Fruit fly (Drosophila melanogaster) whole organism, adult: Measurements from ENCODE around the gene Tip60.
A peak's percentile ranks its signal among the peaks of the same experiment; 100 is the strongest.

Experiments
- CG14711 ChIP-seq: fragments of 200-800 bp; sonication (Bioruptor generic); optimal IDR thresholded peaks from 2 replicates; lab custom pipeline; 2018; ENCODE audit warnings: missing biosample characterization, mild to moderate bottlenecking, missing genetic modification characterization, moderate library complexity
- CG1620 ChIP-seq: fragments of 200-800 bp; sonication (Bioruptor generic); optimal IDR thresholded peaks from 2 replicates; lab custom pipeline; 2016; ENCODE audit warnings: missing biosample characterization, missing genetic modification characterization
- CG33017 ChIP-seq: fragments of 200-800 bp; sonication (Bioruptor generic); optimal IDR thresholded peaks from 2 replicates; lab custom pipeline; 2018; ENCODE audit warnings: missing biosample characterization, mild to moderate bottlenecking, missing genetic modification characterization, moderate library complexity
- CG5204 ChIP-seq: fragments of 200-800 bp; sonication (Bioruptor generic); optimal IDR thresholded peaks from 2 replicates; lab custom pipeline; 2016; ENCODE audit warnings: missing biosample characterization, missing genetic modification characterization
- CG7045 ChIP-seq: fragments of 200-800 bp; sonication (Bioruptor generic); optimal IDR thresholded peaks from 2 replicates; lab custom pipeline; 2017; ENCODE audit warnings: missing biosample characterization, mild to moderate bottlenecking, missing genetic modification characterization
- CG7101 ChIP-seq: fragments of 200-800 bp; sonication (Bioruptor generic); optimal IDR thresholded peaks from 2 replicates; lab custom pipeline; 2018; ENCODE audit warnings: missing biosample characterization, mild to moderate bottlenecking, missing genetic modification characterization, moderate library complexity
- Clk ChIP-seq: fragments of 200-800 bp; sonication (Bioruptor generic); optimal IDR thresholded peaks from 2 replicates; lab custom pipeline; 2017; ENCODE audit warnings: missing biosample characterization, missing genetic modification characterization
- Crg-1 ChIP-seq: fragments of 200-800 bp; sonication (Bioruptor generic); optimal IDR thresholded peaks from 2 replicates; lab custom pipeline; 2016; ENCODE audit warnings: missing biosample characterization, missing genetic modification characterization
- Mnt ChIP-seq: fragments of 200-800 bp; sonication (Bioruptor generic); optimal IDR thresholded peaks from 2 replicates; lab custom pipeline; 2016; ENCODE audit warnings: missing biosample characterization, mild to moderate bottlenecking, missing genetic modification characterization
- bab1 ChIP-seq: fragments of 200-800 bp; sonication (Bioruptor generic); optimal IDR thresholded peaks from 3 replicates; lab custom pipeline; 2019; ENCODE audit warnings: missing biosample characterization, mild to moderate bottlenecking, missing genetic modification characterization, moderate library complexity
- cic ChIP-seq: fragments of 200-800 bp; sonication (Bioruptor generic); optimal IDR thresholded peaks from 2 replicates; lab custom pipeline; 2017; ENCODE audit warnings: missing biosample characterization, mild to moderate bottlenecking, missing genetic modification characterization, moderate library complexity
- kay ChIP-seq: fragments of 200-800 bp; sonication (Bioruptor generic); peaks from one replicate; lab custom pipeline; 2016; ENCODE audit warnings: missing biosample characterization, missing genetic modification characterization, borderline replicate concordance
- ovo ChIP-seq: fragments of 200-800 bp; sonication (Bioruptor generic); optimal IDR thresholded peaks from 2 replicates; lab custom pipeline; 2016; ENCODE audit warnings: missing biosample characterization, missing genetic modification characterization
- pad ChIP-seq: fragments of 200-800 bp; sonication (Bioruptor generic); optimal IDR thresholded peaks from 3 replicates; lab custom pipeline; 2017; ENCODE audit warnings: missing biosample characterization, missing genetic modification characterization, mild to moderate bottlenecking, moderate library complexity, missing genetic modification reagents
- tj ChIP-seq: fragments of 200-800 bp; sonication (Bioruptor generic); optimal IDR thresholded peaks from 3 replicates; lab custom pipeline; 2017; ENCODE audit warnings: missing biosample characterization, mild to moderate bottlenecking, missing genetic modification characterization, moderate library complexity
- toe ChIP-seq: fragments of 200-800 bp; sonication (Bioruptor generic); optimal IDR thresholded peaks from 2 replicates; lab custom pipeline; 2016; ENCODE audit warnings: missing biosample characterization, missing genetic modification characterization

The Tip60 gene

DNA sequence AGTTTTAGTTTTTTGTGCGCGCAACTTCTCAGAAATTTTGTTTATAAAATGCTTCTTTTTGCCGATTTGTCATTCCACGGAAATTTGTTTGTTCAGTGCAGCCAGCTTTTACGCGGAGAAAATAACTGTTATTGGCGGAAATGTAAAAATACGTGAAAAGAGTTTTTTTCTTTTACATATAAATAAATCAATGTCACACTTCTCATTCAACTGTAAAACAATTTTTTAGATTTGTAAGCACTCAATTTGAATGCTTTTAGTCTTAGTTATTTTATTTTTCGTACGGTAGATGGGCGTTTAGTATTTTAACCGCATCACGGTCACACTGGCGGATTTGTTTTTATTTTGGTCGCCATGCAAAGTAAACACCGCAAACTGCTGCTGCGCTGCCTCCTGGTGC is 13.2 kb downstream of the Tip60 start, which contains the start of the genes Xpac and brn:
TSS of gene Xpac (minus strand) at position 66 of the 400 bp plus-strand sequence.
TSS of gene brn (plus strand) at position 211 of the 400 bp plus-strand sequence.
- TF ChIP-seq bab1: peak; percentile 44
- TF ChIP-seq Mnt (GFP tag; lab: Kevin White, UChicago): no peak

dm6 chrX:4100824-4101368 is 16.4 kb downstream of the Tip60 start, which contains the start of the genes Cmtr1 and CG15375:
Cmtr1 (minus strand) TSS chrX:4101031.
CG15375 (plus strand) TSS chrX:4101318.
- TF ChIP-seq Mnt (GFP tag; lab: Kevin White, UChicago) (peak; percentile 34), CG14711 (tag; lab: Kevin White, UChicago) (no peak), bab1 (peak; percentile 28)

- TF ChIP-seq CG1620: no peak
- no peak for TF ChIP-seq Clk
- TF ChIP-seq CG5204 (GFP tag; lab: Kevin White, UChicago): no peak
- TF ChIP-seq CG7101 (tag; lab: Kevin White, UChicago): no peak
- no peak for TF ChIP-seq pad (GFP tag; lab: Kevin White, UChicago)
- TF ChIP-seq CG33017 (tag; lab: Kevin White, UChicago): no peak
- TF ChIP-seq CG7045 (GFP tag; lab: Kevin White, UChicago): no peak
- no peak for TF ChIP-seq cic (GFP tag; lab: Kevin White, UChicago)
- TF ChIP-seq Mnt (GFP tag; lab: Kevin White, UChicago): no peak
- no peak for TF ChIP-seq CG14711 (tag; lab: Kevin White, UChicago)
- no peak for TF ChIP-seq ovo (GFP tag; lab: Kevin White, UChicago)
- no peak for TF ChIP-seq toe (GFP tag; lab: Kevin White, UChicago)
- TF ChIP-seq Crg-1 (GFP tag; lab: Kevin White, UChicago): no peak
Measured at dm6 chrX:4089012-4089649, 28.2 kb downstream of the Tip60 start.

dm6 chrX:4075430-4075829 is 41.9 kb downstream of the Tip60 start, which contains the start of gene CG43689:
CG43689 (plus strand) TSS chrX:4075743.
- TF ChIP-seq tj (GFP tag; lab: Kevin White, UChicago) (no peak), CG7101 (tag; lab: Kevin White, UChicago) (no peak), Clk (no peak), cic (GFP tag; lab: Kevin White, UChicago) (no peak), CG7045 (GFP tag; lab: Kevin White, UChicago) (no peak), toe (GFP tag; lab: Kevin White, UChicago) (no peak), bab1 (no peak), kay (GFP tag; lab: Kevin White, UChicago) (no peak)
